Fruit fly (Drosophila melanogaster): ENCODE measurements around the gene CG13634.

DNA sequence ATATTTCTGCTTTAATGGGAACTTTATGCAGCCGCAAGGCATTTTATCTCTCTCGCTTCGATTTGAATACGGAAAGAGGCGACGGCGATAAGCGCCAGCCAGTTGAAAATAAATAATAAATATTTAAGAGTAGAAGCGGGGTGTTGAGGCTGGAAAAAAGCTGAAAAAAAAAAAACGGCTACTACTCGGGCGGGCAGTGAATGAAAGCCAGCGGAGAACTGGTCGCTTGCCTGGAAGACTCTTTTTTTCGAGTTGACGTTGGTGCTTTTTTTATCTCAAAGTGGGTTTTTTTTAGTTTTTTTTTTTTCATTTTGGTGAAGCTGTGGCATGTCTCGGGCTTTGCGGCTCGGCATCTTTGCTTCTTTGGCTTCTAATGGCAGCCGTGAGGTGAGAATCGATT is 16.5 kb downstream of the CG13634 start:
- TF ChIP-seq CG33017 (tag; optimal IDR thresholded peaks at IDR 0.05): no peak
- TF ChIP-seq CG7045 (GFP tag; optimal IDR thresholded peaks at IDR 0.05): no peak
- TF ChIP-seq tj (GFP tag; optimal IDR thresholded peaks at IDR 0.05): no peak
- no peak for TF ChIP-seq Hr96 (GFP tag; optimal IDR thresholded peaks at IDR 0.05)
